Worm (Caenorhabditis elegans) whole organism, mixed stage, embryonic: ENCODE measurements around the gene W07G4.5.

Experiments used
- M03D4.4 ChIP-seq: sonication (generic microtip); optimal IDR thresholded peaks from 2 replicates; lab custom pipeline; 2017; ENCODE audit warnings: mild to moderate bottlenecking, missing genetic modification characterization, missing compliant biosample characterization
- ceh-43 ChIP-seq: fragments of 200-800 bp; sonication (Bioruptor generic); optimal IDR thresholded peaks from 2 replicates; lab custom pipeline; 2018; ENCODE audit warnings: mild to moderate bottlenecking, missing genetic modification characterization, moderate library complexity, missing compliant biosample characterization
- elt-3 ChIP-seq: fragments of 150-350 bp; optimal IDR thresholded peaks from 2 replicates; lab custom pipeline; 2014; ENCODE audit warnings: missing biosample characterization, missing genetic modification characterization
- mep-1 ChIP-seq: fragments of 150-350 bp; optimal IDR thresholded peaks from 2 replicates; lab custom pipeline; 2017; ENCODE audit warnings: missing biosample characterization, missing genetic modification reagents, missing genetic modification characterization, inconsistent platforms
- nhr-12 ChIP-seq: fragments of 150-350 bp; optimal IDR thresholded peaks from 2 replicates; lab custom pipeline; 2014; ENCODE audit warnings: missing biosample characterization, missing genetic modification characterization
- nhr-237 ChIP-seq: fragments of 150-350 bp; optimal IDR thresholded peaks from 2 replicates; lab custom pipeline; 2014; ENCODE audit warnings: missing biosample characterization, missing genetic modification characterization
- nhr-28 ChIP-seq: fragments of 150-350 bp; optimal IDR thresholded peaks from 2 replicates; lab custom pipeline; 2014; ENCODE audit warnings: missing biosample characterization, missing genetic modification characterization
- nhr-76 ChIP-seq: sonication (generic microtip); optimal IDR thresholded peaks from 2 replicates; lab custom pipeline; 2017; ENCODE audit warnings: missing biosample characterization, missing genetic modification characterization
- sem-2 ChIP-seq: fragments of 200-800 bp; sonication (Bioruptor generic); optimal IDR thresholded peaks from 2 replicates; lab custom pipeline; 2018; ENCODE audit warnings: mild to moderate bottlenecking, missing genetic modification characterization, missing compliant biosample characterization
- sptf-1 ChIP-seq: sonication (generic microtip); optimal IDR thresholded peaks from 2 replicates; lab custom pipeline; 2017; ENCODE audit warnings: mild to moderate bottlenecking, missing genetic modification characterization, moderate library complexity, missing compliant biosample characterization
- unc-39 ChIP-seq: fragments of 150-350 bp; optimal IDR thresholded peaks from 2 replicates; lab custom pipeline; 2014; ENCODE audit warnings: missing biosample characterization, missing genetic modification characterization
- unc-62 ChIP-seq: fragments of 150-350 bp; optimal IDR thresholded peaks from 2 replicates; lab custom pipeline; 2014; ENCODE audit warnings: missing biosample characterization, missing genetic modification reagents, missing genetic modification characterization

DNA sequence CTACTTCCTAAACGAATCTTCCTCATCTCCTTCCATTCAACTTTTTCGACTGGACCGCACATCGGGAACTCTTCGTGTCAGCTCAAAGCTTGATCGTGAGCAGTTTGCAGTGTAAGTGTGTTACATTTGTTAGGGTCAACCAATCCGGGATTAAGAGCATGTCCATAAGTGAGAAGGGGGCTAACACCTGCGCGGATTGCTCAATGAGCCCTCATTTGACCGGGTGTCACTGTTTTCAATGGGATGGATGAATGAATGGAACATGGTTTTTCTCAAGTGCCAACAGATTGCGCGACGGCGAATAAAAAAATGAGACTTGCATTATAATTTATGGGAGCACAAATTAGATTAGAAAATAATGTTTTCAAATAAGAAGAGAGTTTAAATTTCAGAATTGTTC, 22.5 kb upstream of the W07G4.5 start:
- TF ChIP-seq elt-3 (tag; lab: Kevin White, UChicago) (no peak), sem-2 (GFP tag; lab: Kevin White, UChicago) (no peak), M03D4.4 (tag; lab: Kevin White, UChicago) (no peak), nhr-237 (tag; lab: Kevin White, UChicago) (no peak), nhr-76 (tag; lab: Kevin White, UChicago) (no peak), nhr-12 (tag; lab: Kevin White, UChicago) (no peak), unc-39 (tag; lab: Kevin White, UChicago) (no peak), mep-1 (tag; lab: Kevin White, UChicago) (no peak), sptf-1 (tag; lab: Kevin White, UChicago) (no peak), nhr-28 (tag; lab: Kevin White, UChicago) (no peak), unc-62 (GFP tag; lab: Kevin White, UChicago) (no peak), ceh-43 (GFP tag; lab: Kevin White, UChicago) (no peak)
